Fruit fly (Drosophila melanogaster) whole organism, wandering third instar larva: ENCODE data around the gene CheA29a.

Experiments
- Abd-B ChIP-seq: fragments of >200 bp; optimal IDR thresholded peaks from 2 replicates; lab custom pipeline; 2017; ENCODE audit warnings: missing biosample characterization, missing genetic modification characterization
- CG32264 ChIP-seq: fragments of 200-800 bp; sonication (Bioruptor generic); optimal IDR thresholded peaks from 2 replicates; lab custom pipeline; 2016; ENCODE audit warnings: missing biosample characterization, missing genetic modification characterization
- CG9705 ChIP-seq: fragments of 200-800 bp; sonication (Bioruptor generic); optimal IDR thresholded peaks from 2 replicates; lab custom pipeline; 2018; ENCODE audit warnings: missing biosample characterization, mild to moderate bottlenecking, missing genetic modification characterization
- Dfd ChIP-seq: fragments of >200 bp; optimal IDR thresholded peaks from 2 replicates; lab custom pipeline; 2017; ENCODE audit warnings: missing biosample characterization, missing genetic modification characterization
- Dif ChIP-seq: fragments of 200-275, 200-300 bp; sonication (Bioruptor generic); optimal IDR thresholded peaks from 2 replicates; lab custom pipeline; 2018; ENCODE audit warnings: missing biosample characterization, missing genetic modification characterization; ENCODE audit not compliant: partially characterized antibody
- GATAd ChIP-seq: sonication (Bioruptor generic); optimal IDR thresholded peaks from 2 replicates; lab custom pipeline; 2016; ENCODE audit warnings: missing biosample characterization, missing genetic modification characterization
- HLH106 ChIP-seq: fragments of 200-800 bp; optimal IDR thresholded peaks from 3 replicates; lab custom pipeline; 2019; ENCODE audit warnings: missing biosample characterization, mild to moderate bottlenecking, missing genetic modification characterization, moderate library complexity
- Hnf4 ChIP-seq: fragments of 200-800 bp; sonication (Bioruptor generic); optimal IDR thresholded peaks from 2 replicates; lab custom pipeline; 2016; ENCODE audit warnings: missing biosample characterization, mild to moderate bottlenecking, missing genetic modification characterization
- Hr83 ChIP-seq: fragments of 200-300 bp; sonication (Bioruptor generic); optimal IDR thresholded peaks from 2 replicates; lab custom pipeline; 2016; ENCODE audit warnings: missing biosample characterization, mild to moderate bottlenecking, missing genetic modification characterization, moderate library complexity; ENCODE audit not compliant: poor library complexity, severe bottlenecking
- Jra ChIP-seq: sonication (Bioruptor generic); optimal IDR thresholded peaks from 2 replicates; lab custom pipeline; 2016; ENCODE audit warnings: missing biosample characterization, missing genetic modification characterization
- Mio ChIP-seq: sonication (Bioruptor generic); optimal IDR thresholded peaks from 2 replicates; lab custom pipeline; 2016; ENCODE audit warnings: missing biosample characterization, missing genetic modification characterization
- Myc ChIP-seq: fragments of >200 bp; optimal IDR thresholded peaks from 2 replicates; lab custom pipeline; 2017
- N ChIP-seq: fragments of >200 bp; optimal IDR thresholded peaks from 2 replicates; lab custom pipeline; 2018; ENCODE audit warnings: missing biosample characterization, missing external identifiers, missing genetic modification characterization
- OdsH ChIP-seq: fragments of 200-800 bp; sonication (Bioruptor generic); optimal IDR thresholded peaks from 2 replicates; lab custom pipeline; 2016; ENCODE audit warnings: missing biosample characterization, mild to moderate bottlenecking, missing genetic modification characterization
- Rel ChIP-seq, 2 experiments: fragments of 200-800 bp; sonication (Bioruptor generic) in 1 of 2; optimal IDR thresholded peaks; 2 replicates in 1 of 2; 3 replicates in 1 of 2; lab custom pipeline; 2016 to 2019; ENCODE audit warnings: mild to moderate bottlenecking in 2 of 2, missing biosample characterization in 2 of 2, missing genetic modification characterization in 2 of 2, moderate library complexity in 1 of 2
- Sp1 ChIP-seq: fragments of 200-800 bp; sonication (Bioruptor generic); optimal IDR thresholded peaks from 3 replicates; lab custom pipeline; 2019; ENCODE audit warnings: missing biosample characterization, mild to moderate bottlenecking, missing genetic modification characterization, moderate library complexity
- Vsx2 ChIP-seq: fragments of 200-300, 225-300 bp; sonication (Bioruptor generic); optimal IDR thresholded peaks from 2 replicates; lab custom pipeline; 2018; ENCODE audit warnings: missing biosample characterization, missing genetic modification characterization; ENCODE audit not compliant: partially characterized antibody
- br ChIP-seq: fragments of 200-800 bp; sonication (Bioruptor generic); optimal IDR thresholded peaks from 2 replicates; lab custom pipeline; 2016; ENCODE audit warnings: missing biosample characterization, missing genetic modification characterization
- brk ChIP-seq: fragments of 200-800 bp; sonication (Bioruptor generic); optimal IDR thresholded peaks from 2 replicates; lab custom pipeline; 2016; ENCODE audit warnings: missing biosample characterization, mild to moderate bottlenecking, missing genetic modification characterization
- dmrt93B ChIP-seq: fragments of 200-800 bp; sonication (Bioruptor generic); optimal IDR thresholded peaks from 2 replicates; lab custom pipeline; 2018; ENCODE audit warnings: missing biosample characterization, mild to moderate bottlenecking, missing genetic modification characterization
- dsf ChIP-seq: sonication (Bioruptor generic); optimal IDR thresholded peaks from 2 replicates; lab custom pipeline; 2016; ENCODE audit warnings: missing biosample characterization, missing genetic modification characterization, borderline replicate concordance
- ey ChIP-seq: fragments of 200-800 bp; sonication (Bioruptor generic); optimal IDR thresholded peaks from 2 replicates; lab custom pipeline; 2016; ENCODE audit warnings: missing biosample characterization, missing genetic modification characterization
- foxo ChIP-seq, 2 experiments: fragments of 200-800 bp; sonication (Bioruptor generic); optimal IDR thresholded peaks; 2 replicates in 1 of 2; 3 replicates in 1 of 2; lab custom pipeline; 2016 to 2017; ENCODE audit warnings: missing biosample characterization in 2 of 2, missing genetic modification characterization in 2 of 2
- fru ChIP-seq: fragments of 200-800 bp; sonication (Bioruptor generic); optimal IDR thresholded peaks from 3 replicates; lab custom pipeline; 2016; ENCODE audit warnings: missing biosample characterization, mild to moderate bottlenecking, missing genetic modification characterization
- jim ChIP-seq: fragments of 175-275, 200-325 bp; sonication (Bioruptor generic); optimal IDR thresholded peaks from 2 replicates; lab custom pipeline; 2016; ENCODE audit warnings: missing biosample characterization, mild to moderate bottlenecking, missing genetic modification characterization
- lola ChIP-seq: fragments of >200 bp; optimal IDR thresholded peaks from 2 replicates; lab custom pipeline; 2017; ENCODE audit warnings: missing biosample characterization, missing genetic modification characterization
- psq ChIP-seq: fragments of 200-800 bp; sonication (Bioruptor generic); optimal IDR thresholded peaks from 3 replicates; lab custom pipeline; 2017; ENCODE audit warnings: missing biosample characterization, mild to moderate bottlenecking, missing genetic modification characterization, moderate library complexity
- sage ChIP-seq: fragments of 200-800 bp; sonication (Bioruptor generic); optimal IDR thresholded peaks from 2 replicates; lab custom pipeline; 2016; ENCODE audit warnings: missing biosample characterization, mild to moderate bottlenecking, missing genetic modification characterization
- sv ChIP-seq: fragments of 200-800 bp; sonication (Bioruptor generic); optimal IDR thresholded peaks from 3 replicates; lab custom pipeline; 2016; ENCODE audit warnings: missing biosample characterization, missing genetic modification characterization
- tai ChIP-seq: sonication (Bioruptor generic); optimal IDR thresholded peaks from 2 replicates; lab custom pipeline; 2016; ENCODE audit warnings: missing biosample characterization, missing genetic modification characterization

CheA29a gene

DNA sequence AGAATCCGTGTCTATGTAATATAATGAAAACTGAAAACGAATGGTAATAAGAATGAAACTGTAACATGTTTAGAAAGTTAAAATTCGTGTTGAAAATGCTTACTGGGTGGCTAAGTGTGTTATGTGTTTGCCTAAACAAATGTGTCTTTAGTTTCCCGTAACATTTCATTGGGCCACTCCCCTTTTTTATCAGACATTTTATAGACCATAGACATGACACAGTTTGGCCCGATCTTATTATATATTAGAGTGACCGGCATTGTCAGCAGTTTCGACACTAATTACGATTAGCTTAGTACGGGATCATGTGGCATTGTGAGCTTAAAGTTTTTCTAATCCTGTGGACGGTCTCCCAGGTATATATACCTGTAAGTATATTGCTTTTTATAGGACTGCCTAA, at the start of gene CheA29a:
TSS of gene CheA29a (plus strand) at position 301 of the 400 bp plus-strand sequence.
- TF ChIP-seq dmrt93B (GFP tag; lab: Kevin White, UChicago) (no peak), Dfd (GFP tag; lab: Kevin White, UChicago) (no peak), br (GFP tag; lab: Kevin White, UChicago) (no peak), ey (GFP tag; lab: Kevin White, UChicago) (no peak), sage (GFP tag; lab: Kevin White, UChicago) (no peak), foxo (GFP tag; optimal IDR thresholded peaks at IDR 0.05; lab: Kevin White, UChicago) (no peak)

DNA sequence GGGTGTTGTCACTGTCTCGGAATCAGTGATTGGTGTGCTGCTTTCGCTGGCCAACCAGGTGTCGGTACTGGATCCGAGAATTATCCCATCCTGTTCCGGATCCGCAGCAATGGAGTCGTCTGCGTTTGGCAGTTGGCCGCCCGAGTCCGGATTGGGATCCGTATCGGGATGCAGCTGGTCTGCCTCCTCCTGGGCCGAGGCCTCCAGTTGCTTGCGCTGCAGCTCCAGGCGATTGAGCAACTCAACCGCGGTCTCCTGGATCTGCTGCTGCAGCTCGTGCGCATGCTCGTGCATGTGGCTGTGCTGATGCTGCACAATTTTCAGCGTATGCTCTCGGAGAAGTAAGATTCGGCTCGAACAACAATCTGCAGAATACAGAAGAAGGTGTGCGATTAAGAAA, 45.0 kb upstream of the CheA29a start:
- TF ChIP-seq brk (GFP tag; lab: Kevin White, UChicago) (no peak), CG9705 (GFP tag; lab: Kevin White, UChicago) (no peak), Dfd (GFP tag; lab: Kevin White, UChicago) (no peak), Rel (GFP tag; optimal IDR thresholded peaks at IDR 0.05; lab: Kevin White, UChicago) (no peak), Rel (tag; optimal IDR thresholded peaks at IDR 0.05; lab: Kevin White, UChicago) (no peak), Abd-B (GFP tag; lab: Kevin White, UChicago) (no peak), Jra (GFP tag; lab: Kevin White, UChicago) (no peak), CG32264 (GFP tag; lab: Kevin White, UChicago) (no peak), tai (GFP tag; lab: Kevin White, UChicago) (no peak), Mio (GFP tag; lab: Kevin White, UChicago) (no peak), Hnf4 (no peak), br (GFP tag; lab: Kevin White, UChicago) (no peak), dmrt93B (GFP tag; lab: Kevin White, UChicago) (no peak), sage (GFP tag; lab: Kevin White, UChicago) (no peak), GATAd (GFP tag; lab: Kevin White, UChicago) (no peak)

DNA sequence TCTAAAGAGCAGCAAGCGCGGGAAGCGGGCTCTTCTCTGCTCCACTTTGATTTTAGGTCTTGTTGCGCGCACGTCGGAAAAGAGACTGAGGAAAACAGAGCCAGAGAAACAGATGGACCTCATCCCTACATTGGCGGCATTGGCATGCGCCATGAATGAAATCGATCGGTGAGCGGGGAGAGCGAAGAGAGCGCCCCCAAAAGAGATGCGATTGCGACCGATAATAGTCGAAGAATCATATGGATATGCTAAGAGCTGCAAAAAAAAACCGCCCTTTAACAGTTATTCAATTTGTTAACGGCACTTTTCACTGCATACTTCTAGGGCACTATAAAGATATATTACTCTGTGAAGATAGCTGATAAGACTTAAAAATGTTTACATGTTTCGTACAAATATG, 43.6 kb upstream of the CheA29a start, which contains the start of gene grk:
TSS of gene grk (minus strand) at position 87 of the 400 bp plus-strand sequence.
- TF ChIP-seq fru (GFP tag; lab: Kevin White, UChicago) (no peak), Dif (GFP tag; lab: Kevin White, UChicago) (peak; percentile 22), HLH106 (no peak), Rel (GFP tag; optimal IDR thresholded peaks at IDR 0.05; lab: Kevin White, UChicago) (no peak), Rel (tag; optimal IDR thresholded peaks at IDR 0.05; lab: Kevin White, UChicago) (no peak), Vsx2 (GFP tag; lab: Kevin White, UChicago) (no peak)

DNA sequence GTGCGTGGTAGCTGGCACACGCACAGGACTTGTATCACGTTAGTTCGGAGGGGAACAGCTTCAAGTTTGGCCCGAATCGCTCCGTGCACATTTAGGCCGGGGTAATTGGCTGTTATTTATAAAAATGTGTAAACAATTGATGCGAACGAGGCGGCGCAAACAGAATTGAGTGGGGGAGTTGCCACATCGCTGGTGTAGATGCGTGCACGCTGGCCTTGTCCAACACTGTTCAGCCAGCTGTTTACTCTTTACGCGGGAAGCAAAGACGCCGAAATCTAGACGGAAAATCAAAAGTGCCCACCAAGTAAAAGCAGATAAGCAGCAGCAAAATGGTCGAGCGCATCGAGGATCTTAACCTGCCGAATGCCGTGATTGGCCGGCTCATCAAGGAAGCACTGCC, 40.0 kb upstream of the CheA29a start, which contains the start of the genes D12 and Chrac-14:
TSS of gene D12 (minus strand) at position 190 of the 400 bp plus-strand sequence.
TSS of gene Chrac-14 (plus strand) at position 230 of the 400 bp plus-strand sequence.
- TF ChIP-seq dsf (GFP tag; lab: Kevin White, UChicago) (no peak), Dfd (GFP tag; lab: Kevin White, UChicago) (no peak), Rel (GFP tag; optimal IDR thresholded peaks at IDR 0.05; lab: Kevin White, UChicago) (no peak), Rel (tag; optimal IDR thresholded peaks at IDR 0.05; lab: Kevin White, UChicago) (no peak), Vsx2 (GFP tag; lab: Kevin White, UChicago) (no peak), Myc (lab: Kevin White, UChicago) (peak; percentile 0), Abd-B (GFP tag; lab: Kevin White, UChicago) (no peak), GATAd (GFP tag; lab: Kevin White, UChicago) (no peak), lola (GFP tag; lab: Kevin White, UChicago) (no peak), Hr83 (GFP tag; lab: Kevin White, UChicago) (peak; percentile 87), Dif (GFP tag; lab: Kevin White, UChicago) (no peak), CG9705 (GFP tag; lab: Kevin White, UChicago) (no peak), OdsH (GFP tag; lab: Kevin White, UChicago) (peak; percentile 4), psq (peak; percentile 41)
- TF ChIP-seq, all 38 proteins: peak for 4

DNA sequence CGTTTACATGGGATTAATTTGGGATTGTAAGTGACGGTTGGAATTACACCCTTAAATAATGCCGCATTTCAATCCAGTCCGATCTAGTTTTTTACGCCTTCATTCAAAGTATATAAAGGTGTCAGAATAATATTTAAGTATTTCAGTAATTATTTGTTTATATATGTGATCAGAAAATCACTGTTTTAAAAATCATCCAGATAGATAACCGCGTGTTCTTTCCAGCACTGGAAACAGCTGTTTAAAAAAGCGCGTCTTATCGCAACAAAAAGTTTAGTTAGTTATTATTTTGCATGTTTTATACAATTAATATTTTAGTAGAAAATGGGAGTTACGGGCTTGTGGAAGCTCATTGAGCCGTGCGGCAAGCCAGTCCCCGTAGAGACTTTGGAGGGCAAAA, 39.1 kb upstream of the CheA29a start, which contains the start of gene mus201:
TSS of gene mus201 (plus strand) at position 118 of the 400 bp plus-strand sequence.
- TF ChIP-seq CG9705 (GFP tag; lab: Kevin White, UChicago): peak; percentile 0
- no peak for TF ChIP-seq CG32264 (GFP tag; lab: Kevin White, UChicago)
- no peak for TF ChIP-seq Jra (GFP tag; lab: Kevin White, UChicago)

DNA sequence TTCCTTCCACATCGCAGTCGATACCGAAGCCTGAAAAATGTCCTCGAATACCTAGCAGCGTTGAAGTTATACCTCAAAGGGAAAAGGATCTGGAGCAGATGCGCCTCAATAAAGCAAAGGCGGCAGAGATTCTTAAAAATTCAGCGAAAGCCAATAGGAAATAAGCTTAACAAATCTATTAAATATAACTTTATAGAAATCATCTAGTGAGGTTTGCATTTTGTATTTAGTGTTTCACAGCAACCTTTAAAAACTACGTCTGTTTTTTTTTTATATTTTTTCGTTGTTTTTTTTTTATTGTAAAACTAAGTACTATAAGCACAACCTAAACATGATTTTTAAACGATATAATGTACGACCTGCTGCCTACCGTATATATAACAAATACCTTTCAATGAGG, 35.0 kb upstream of the CheA29a start, which contains the start of gene CG31897:
TSS of gene CG31897 (plus strand) at position 301 of the 400 bp plus-strand sequence.
- TF ChIP-seq Dfd (GFP tag; lab: Kevin White, UChicago) (no peak), jim (GFP tag; lab: Kevin White, UChicago) (no peak), CG9705 (GFP tag; lab: Kevin White, UChicago) (no peak), Hnf4 (no peak), N (GFP tag; lab: Kevin White, UChicago) (no peak), Dif (GFP tag; lab: Kevin White, UChicago) (no peak), Mio (GFP tag; lab: Kevin White, UChicago) (no peak), fru (GFP tag; lab: Kevin White, UChicago) (no peak), CG32264 (GFP tag; lab: Kevin White, UChicago) (no peak), Sp1 (GFP tag; lab: Kevin White, UChicago) (no peak), br (GFP tag; lab: Kevin White, UChicago) (no peak), Hr83 (GFP tag; lab: Kevin White, UChicago) (no peak), sv (GFP tag; lab: Kevin White, UChicago) (no peak), OdsH (GFP tag; lab: Kevin White, UChicago) (no peak)
